Fruit fly (Drosophila melanogaster) whole organism, embryonic: ENCODE measurements around the gene Srp9.

ENCODE experiments used
- ATbp ChIP-seq: fragments of 200-800 bp; sonication (Bioruptor generic); optimal IDR thresholded peaks from 2 replicates; lab custom pipeline; 2017; ENCODE audit warnings: missing biosample characterization, mild to moderate bottlenecking, missing genetic modification characterization, missing genetic modification reagents
- Abd-B ChIP-seq: fragments of 200-800 bp; sonication (Bioruptor generic); optimal IDR thresholded peaks from 2 replicates; lab custom pipeline; 2018; ENCODE audit warnings: missing biosample characterization, mild to moderate bottlenecking, missing genetic modification characterization, moderate library complexity
- CG10959 ChIP-seq: fragments of 200-800 bp; sonication (Bioruptor generic); IDR thresholded peaks from 2 replicates; pipeline ENCODE4 v1.3.6; 2022; ENCODE audit warnings: missing biosample characterization, missing genetic modification characterization
- CG11695 ChIP-seq: fragments of 200-800 bp; sonication (Bioruptor generic); IDR thresholded peaks from 3 replicates; pipeline ENCODE4 v1.3.6; 2022; ENCODE audit warnings: missing biosample characterization, missing genetic modification characterization
- CG12104 ChIP-seq: fragments of 200-800 bp; sonication (Bioruptor generic); optimal IDR thresholded peaks from 3 replicates; lab custom pipeline; 2016; ENCODE audit warnings: missing biosample characterization, missing genetic modification characterization
- CG12299 ChIP-seq: fragments of 200-800 bp; sonication (Bioruptor generic); optimal IDR thresholded peaks from 2 replicates; lab custom pipeline; 2018; ENCODE audit warnings: missing biosample characterization, mild to moderate bottlenecking, missing genetic modification characterization
- CG13624 ChIP-seq: fragments of 200-800 bp; sonication (Bioruptor generic); optimal IDR thresholded peaks from 2 replicates; lab custom pipeline; 2016; ENCODE audit warnings: missing biosample characterization, missing genetic modification characterization
- CG14860 ChIP-seq: fragments of 200-800 bp; sonication (Bioruptor generic); IDR thresholded peaks from 3 replicates; pipeline ENCODE4 v1.3.6; 2022; ENCODE audit warnings: missing biosample characterization, missing genetic modification characterization; ENCODE audit not compliant: partially characterized antibody
- CG15011 ChIP-seq: fragments of 200-800 bp; sonication (Bioruptor generic); optimal IDR thresholded peaks from 3 replicates; lab custom pipeline; 2018; ENCODE audit warnings: missing biosample characterization, mild to moderate bottlenecking, missing genetic modification characterization
- CG16813 ChIP-seq: fragments of 200-800 bp; sonication (Bioruptor generic); IDR thresholded peaks from 3 replicates; pipeline ENCODE4 v1.3.6; 2022; ENCODE audit warnings: missing biosample characterization, missing genetic modification characterization; ENCODE audit not compliant: partially characterized antibody
- CG17568 ChIP-seq: fragments of 200-800 bp; sonication (Bioruptor generic); optimal IDR thresholded peaks from 2 replicates; lab custom pipeline; 2018; ENCODE audit warnings: missing biosample characterization, mild to moderate bottlenecking, missing genetic modification characterization, moderate library complexity
- CG17612 ChIP-seq: fragments of 200-800 bp; sonication (Bioruptor generic); IDR thresholded peaks from 2 replicates; pipeline ENCODE4 v1.3.6; 2022; ENCODE audit warnings: missing biosample characterization, missing genetic modification characterization
- CG18262 ChIP-seq: fragments of 200-800 bp; optimal IDR thresholded peaks from 3 replicates; lab custom pipeline; 2019; ENCODE audit warnings: missing biosample characterization, mild to moderate bottlenecking, missing genetic modification characterization, moderate library complexity
- CG18476 ChIP-seq: fragments of 200-800 bp; sonication (Bioruptor generic); optimal IDR thresholded peaks from 2 replicates; lab custom pipeline; 2016; ENCODE audit warnings: missing biosample characterization, mild to moderate bottlenecking, missing genetic modification characterization
- CG2889 ChIP-seq: fragments of 200-800 bp; sonication (Bioruptor generic); IDR thresholded peaks from 3 replicates; pipeline ENCODE4 v1.3.6; 2022; ENCODE audit warnings: missing biosample characterization, missing genetic modification characterization
- CG34422 ChIP-seq: fragments of 200-800 bp; sonication (Bioruptor generic); IDR thresholded peaks from 3 replicates; pipeline ENCODE4 v1.3.6; 2022; ENCODE audit warnings: missing biosample characterization, missing genetic modification characterization
- CG4820 ChIP-seq: fragments of 200-800 bp; sonication (Bioruptor generic); optimal IDR thresholded peaks from 3 replicates; lab custom pipeline; 2016; ENCODE audit warnings: missing biosample characterization, missing genetic modification characterization
- CG5180 ChIP-seq: fragments of 200-800 bp; sonication (Bioruptor generic); optimal IDR thresholded peaks from 3 replicates; lab custom pipeline; 2017; ENCODE audit warnings: missing biosample characterization, missing genetic modification characterization, mild to moderate bottlenecking, moderate library complexity, missing genetic modification reagents
- CG7839 ChIP-seq: fragments of 200-800 bp; sonication (Bioruptor generic); optimal IDR thresholded peaks from 3 replicates; lab custom pipeline; 2018; ENCODE audit warnings: missing biosample characterization, mild to moderate bottlenecking, missing genetic modification characterization, moderate library complexity
- CG9727 ChIP-seq: fragments of 200-800 bp; sonication (Bioruptor generic); optimal IDR thresholded peaks from 3 replicates; lab custom pipeline; 2017; ENCODE audit warnings: missing biosample characterization, mild to moderate bottlenecking, missing genetic modification characterization
- CHES-1-like ChIP-seq: fragments of 200-800 bp; sonication (Bioruptor generic); optimal IDR thresholded peaks from 2 replicates; lab custom pipeline; 2016; ENCODE audit warnings: missing biosample characterization, missing genetic modification characterization
- CrebB ChIP-seq: fragments of 200-800 bp; sonication (Bioruptor generic); optimal IDR thresholded peaks from 3 replicates; lab custom pipeline; 2018; ENCODE audit warnings: missing biosample characterization, mild to moderate bottlenecking, missing genetic modification characterization
- Elba2 ChIP-seq: fragments of 200-800 bp; sonication (Bioruptor generic); optimal IDR thresholded peaks from 3 replicates; lab custom pipeline; 2016; ENCODE audit warnings: missing biosample characterization, missing genetic modification characterization
- Ets65A ChIP-seq: fragments of 200-800 bp; sonication (Bioruptor generic); peaks from one replicate; lab custom pipeline; 2016; ENCODE audit warnings: missing biosample characterization, missing genetic modification characterization
- Fer1 ChIP-seq: fragments of 200-800 bp; sonication (Bioruptor generic); optimal IDR thresholded peaks from 2 replicates; lab custom pipeline; 2017; ENCODE audit warnings: missing biosample characterization, mild to moderate bottlenecking, missing genetic modification characterization
- HHEX ChIP-seq: fragments of 200-800 bp; sonication (Bioruptor generic); optimal IDR thresholded peaks from 3 replicates; lab custom pipeline; 2017; ENCODE audit warnings: missing biosample characterization, mild to moderate bottlenecking, missing genetic modification characterization, missing genetic modification reagents
- Trl ChIP-seq, 3 experiments: fragments of >200 bp in 2 of 3; fragments of 200-800 bp in 1 of 3; sonication (Bioruptor generic) in 1 of 3; optimal IDR thresholded peaks; 2 replicates in 1 of 3; 3 replicates in 2 of 3; lab custom pipeline; 2016 to 2017; ENCODE audit warnings: missing biosample characterization in 1 of 3, missing genetic modification characterization in 1 of 3
- cg ChIP-seq: fragments of 200-800 bp; sonication (Bioruptor generic); optimal IDR thresholded peaks from 3 replicates; lab custom pipeline; 2019; ENCODE audit warnings: missing biosample characterization, mild to moderate bottlenecking, missing genetic modification characterization, moderate library complexity
- chn ChIP-seq: fragments of 200-800 bp; sonication (Bioruptor generic); optimal IDR thresholded peaks from 2 replicates; lab custom pipeline; 2016; ENCODE audit warnings: missing biosample characterization, missing genetic modification characterization
- dan ChIP-seq: fragments of 200-800 bp; sonication (Bioruptor generic); IDR thresholded peaks from 2 replicates; pipeline ENCODE4 v1.3.6; 2022; ENCODE audit warnings: missing biosample characterization, missing genetic modification characterization
- ewg ChIP-seq: fragments of 200-800 bp; sonication (Bioruptor generic); optimal IDR thresholded peaks from 3 replicates; lab custom pipeline; 2017; ENCODE audit warnings: mild to moderate bottlenecking, missing biosample characterization, missing genetic modification reagents, missing genetic modification characterization
- her ChIP-seq: fragments of 200-800 bp; sonication (Bioruptor generic); optimal IDR thresholded peaks from 2 replicates; lab custom pipeline; 2016; ENCODE audit warnings: missing biosample characterization, missing genetic modification characterization
- inv ChIP-seq: fragments of 200-800 bp; sonication (Bioruptor generic); IDR thresholded peaks from 2 replicates; pipeline ENCODE4 v1.3.6; 2022; ENCODE audit warnings: missing biosample characterization, missing genetic modification characterization; ENCODE audit not compliant: partially characterized antibody
- jigr1 ChIP-seq: fragments of 200-800 bp; sonication (Bioruptor generic); IDR thresholded peaks from 3 replicates; pipeline ENCODE4 v1.3.6; 2022; ENCODE audit warnings: missing biosample characterization, missing genetic modification characterization
- kay ChIP-seq: fragments of 200-800 bp; sonication (Bioruptor generic); optimal IDR thresholded peaks from 2 replicates; lab custom pipeline; 2016; ENCODE audit warnings: missing biosample characterization, missing genetic modification characterization
- maf-S ChIP-seq: fragments of 200-800 bp; sonication (Bioruptor generic); optimal IDR thresholded peaks from 2 replicates; lab custom pipeline; 2016; ENCODE audit warnings: missing biosample characterization, missing genetic modification characterization
- nerfin-2 ChIP-seq: fragments of 200-800 bp; sonication (Bioruptor generic); IDR thresholded peaks from 2 replicates; pipeline ENCODE4 v1.3.6; 2022; ENCODE audit warnings: missing biosample characterization, missing genetic modification characterization; ENCODE audit not compliant: partially characterized antibody
- otp ChIP-seq: fragments of 200-800 bp; sonication (Bioruptor generic); IDR thresholded peaks from 3 replicates; pipeline ENCODE4, ENCODE4 v1.3.6; 2022; ENCODE audit warnings: missing biosample characterization, missing genetic modification characterization
- scrt ChIP-seq: fragments of 200-800 bp; sonication (Bioruptor generic); optimal IDR thresholded peaks from 2 replicates; lab custom pipeline; 2018; ENCODE audit warnings: missing biosample characterization, mild to moderate bottlenecking, missing genetic modification characterization, moderate library complexity
- sd ChIP-seq: fragments of 200-800 bp; sonication (Bioruptor generic); optimal IDR thresholded peaks from 3 replicates; lab custom pipeline; 2018; ENCODE audit warnings: missing biosample characterization, mild to moderate bottlenecking, missing genetic modification characterization, moderate library complexity
- sens ChIP-seq: fragments of 200-800 bp; sonication (Bioruptor generic); peaks from one replicate; lab custom pipeline; 2016; ENCODE audit warnings: missing biosample characterization, missing genetic modification characterization
- slbo ChIP-seq: fragments of 200-800 bp; sonication (Bioruptor generic); IDR thresholded peaks from 2 replicates; pipeline ENCODE4 v1.3.6; 2022; ENCODE audit warnings: missing biosample characterization, missing genetic modification characterization
- sob ChIP-seq: fragments of 200-800 bp; sonication (Bioruptor generic); IDR thresholded peaks from 2 replicates; pipeline ENCODE4 v1.3.6; 2022; ENCODE audit warnings: missing biosample characterization, missing genetic modification characterization
- twi ChIP-seq: fragments of 200-800 bp; optimal IDR thresholded peaks from 2 replicates; lab custom pipeline; 2019; ENCODE audit warnings: missing biosample characterization, mild to moderate bottlenecking, missing genetic modification characterization, moderate library complexity
- unpg ChIP-seq: fragments of 200-800 bp; sonication (Bioruptor generic); optimal IDR thresholded peaks from 3 replicates; lab custom pipeline; 2018; ENCODE audit warnings: missing biosample characterization, mild to moderate bottlenecking, missing genetic modification characterization, moderate library complexity
- zen2 ChIP-seq: fragments of 200-800 bp; sonication (Bioruptor generic); IDR thresholded peaks from 3 replicates; pipeline ENCODE4 v1.3.6; 2022; ENCODE audit warnings: missing biosample characterization, missing genetic modification characterization; ENCODE audit not compliant: partially characterized antibody

Srp9 gene

dm6 chr3L:7890567-7890966 lies 45.6 kb upstream of the Srp9 start (continued):
- no peak for TF ChIP-seq maf-S
- TF ChIP-seq CG14860 (GFP tag; lab: Robert Waterston, UW), result no peak
- TF ChIP-seq her (GFP tag; lab: Kevin White, UChicago), result no peak
- no peak for TF ChIP-seq ATbp (GFP tag; lab: Kevin White, UChicago)
- TF ChIP-seq CHES-1-like (GFP tag; lab: Kevin White, UChicago), result no peak
- no peak for TF ChIP-seq CG5180
- no peak for TF ChIP-seq CG10959 (GFP tag; lab: Robert Waterston, UW)
- TF ChIP-seq HHEX, result no peak
- TF ChIP-seq sob (GFP tag; lab: Robert Waterston, UW), result no peak
- TF ChIP-seq CG17612 (GFP tag; lab: Robert Waterston, UW), result no peak
- no peak for TF ChIP-seq ewg (GFP tag; lab: Kevin White, UChicago)
- no peak for TF ChIP-seq Fer1 (GFP tag; lab: Kevin White, UChicago)
- TF ChIP-seq zen2, result no peak
- TF ChIP-seq CG11695 (GFP tag; lab: Robert Waterston, UW), result no peak
- peak; percentile 54 for TF ChIP-seq CG18262
- TF ChIP-seq slbo (GFP tag; lab: Robert Waterston, UW), result no peak
- no peak for TF ChIP-seq twi (tag; lab: Kevin White, UChicago)
- TF ChIP-seq CG17568, result no peak
- peak; percentile 1 for TF ChIP-seq CG9727 (GFP tag; lab: Kevin White, UChicago)
- TF ChIP-seq CG12104, result no peak
- no peak for TF ChIP-seq scrt (GFP tag; lab: Kevin White, UChicago)
- no peak for TF ChIP-seq Elba2
- TF ChIP-seq, all 482 proteins: peak for 6

- TF ChIP-seq Ets65A (GFP tag; lab: Kevin White, UChicago) (peak; percentile 94), otp (GFP tag; lab: Robert Waterston, UW) (no peak), CG4820 (GFP tag; lab: Kevin White, UChicago) (no peak), unpg (GFP tag; lab: Kevin White, UChicago) (no peak), CG2889 (GFP tag; lab: Robert Waterston, UW) (no peak)
- TF ChIP-seq, all 482 proteins: peak for 1
Measured at dm6 chr3L:7893840-7894239, 42.3 kb upstream of the Srp9 start.

- TF ChIP-seq CG7839 (tag; lab: Kevin White, UChicago) (no peak), CG16813 (GFP tag; lab: Robert Waterston, UW) (no peak), sens (GFP tag; lab: Kevin White, UChicago) (no peak), chn (GFP tag; lab: Kevin White, UChicago) (no peak), CG13624 (GFP tag; lab: Kevin White, UChicago) (no peak)
Measured at dm6 chr3L:7894580-7894979, 41.6 kb upstream of the Srp9 start, which contains the start of gene eIF4E5. TSS of gene eIF4E5 (plus strand) at chr3L:7894880.

- peak; percentile 28 for TF ChIP-seq Elba2
- peak; percentile 79 for TF ChIP-seq HHEX
- no peak for TF ChIP-seq Trl (optimal IDR thresholded peaks at IDR 0.05; lab: Kevin White, UChicago)
- TF ChIP-seq Trl (GFP tag; optimal IDR thresholded peaks at IDR 0.05; lab: Kevin White, UChicago), result peak; percentile 86
- TF ChIP-seq CG15011 (GFP tag; lab: Kevin White, UChicago), result peak; percentile 74
- TF ChIP-seq Abd-B (GFP tag; lab: Kevin White, UChicago), result peak; percentile 76
- TF ChIP-seq jigr1 (GFP tag; lab: Robert Waterston, UW), result 0 out of 3 replicates have a peak, but pooled peaks have one; percentile 46
- no peak for TF ChIP-seq cg (GFP tag; lab: Kevin White, UChicago)
- TF ChIP-seq kay (GFP tag; lab: Kevin White, UChicago), result peak; percentile 58
- no peak for TF ChIP-seq inv (GFP tag; lab: Robert Waterston, UW)
- TF ChIP-seq CrebB (tag; lab: Kevin White, UChicago), result peak; percentile 62
- TF ChIP-seq sd (tag; lab: Kevin White, UChicago), result peak; percentile 95
- no peak for TF ChIP-seq dan (GFP tag; lab: Robert Waterston, UW)
- TF ChIP-seq CG12299 (tag; lab: Kevin White, UChicago), result peak; percentile 78
- no peak for TF ChIP-seq nerfin-2
- peak; percentile 80 for TF ChIP-seq CG18476 (GFP tag; lab: Kevin White, UChicago)
- TF ChIP-seq CG34422 (GFP tag; lab: Robert Waterston, UW), result peak; percentile 74
Measured at dm6 chr3L:7903489-7904150, 32.6 kb upstream of the Srp9 start.
